Worm (Caenorhabditis elegans) whole organism, mixed stage, embryonic: ENCODE results near the gene K08H2.2.

Experiments
- bed-3 ChIP-seq: fragments of 200-800 bp; sonication (Bioruptor generic); optimal IDR thresholded peaks from 3 replicates; lab custom pipeline; 2018; ENCODE audit warnings: mild to moderate bottlenecking, missing genetic modification characterization, moderate library complexity, missing compliant biosample characterization
- elt-3 ChIP-seq: fragments of 150-350 bp; optimal IDR thresholded peaks from 2 replicates; lab custom pipeline; 2014; ENCODE audit warnings: missing biosample characterization, missing genetic modification characterization
- lsy-2 ChIP-seq: fragments of 150-350 bp; optimal IDR thresholded peaks from 2 replicates; lab custom pipeline; 2014; ENCODE audit warnings: missing biosample characterization, missing genetic modification characterization
- mab-5 ChIP-seq: fragments of 150-350 bp; optimal IDR thresholded peaks from 2 replicates; lab custom pipeline; 2014; ENCODE audit warnings: missing biosample characterization, missing genetic modification characterization
- mep-1 ChIP-seq: fragments of 150-350 bp; optimal IDR thresholded peaks from 2 replicates; lab custom pipeline; 2017; ENCODE audit warnings: missing biosample characterization, missing genetic modification reagents, missing genetic modification characterization, inconsistent platforms
- nhr-12 ChIP-seq: fragments of 150-350 bp; optimal IDR thresholded peaks from 2 replicates; lab custom pipeline; 2014; ENCODE audit warnings: missing biosample characterization, missing genetic modification characterization
- nhr-2 ChIP-seq: fragments of 150-350 bp; optimal IDR thresholded peaks from 2 replicates; lab custom pipeline; 2014; ENCODE audit warnings: missing biosample characterization, missing genetic modification characterization
- nhr-28 ChIP-seq: fragments of 150-350 bp; optimal IDR thresholded peaks from 2 replicates; lab custom pipeline; 2014; ENCODE audit warnings: missing biosample characterization, missing genetic modification characterization
- sptf-1 ChIP-seq: sonication (generic microtip); optimal IDR thresholded peaks from 2 replicates; lab custom pipeline; 2017; ENCODE audit warnings: mild to moderate bottlenecking, missing genetic modification characterization, moderate library complexity, missing compliant biosample characterization
- tbx-8 ChIP-seq: fragments of 200-800 bp; sonication (Bioruptor generic); optimal IDR thresholded peaks from 2 replicates; lab custom pipeline; 2018; ENCODE audit warnings: mild to moderate bottlenecking, missing genetic modification characterization, moderate library complexity, missing compliant biosample characterization
- unc-62 ChIP-seq: fragments of 150-350 bp; optimal IDR thresholded peaks from 2 replicates; lab custom pipeline; 2014; ENCODE audit warnings: missing biosample characterization, missing genetic modification reagents, missing genetic modification characterization
- ztf-11 ChIP-seq: fragments of 150-350 bp; optimal IDR thresholded peaks from 2 replicates; lab custom pipeline; 2014; ENCODE audit warnings: missing biosample characterization, missing genetic modification characterization

- no peak for TF ChIP-seq nhr-28 (tag; lab: Kevin White, UChicago)
- no peak for TF ChIP-seq tbx-8
- no peak for TF ChIP-seq lsy-2
- TF ChIP-seq ztf-11 (tag; lab: Kevin White, UChicago), result no peak
- no peak for TF ChIP-seq mab-5 (tag; lab: Kevin White, UChicago)
- no peak for TF ChIP-seq bed-3 (GFP tag; lab: Kevin White, UChicago)
- TF ChIP-seq unc-62 (GFP tag; lab: Kevin White, UChicago), result no peak
- no peak for TF ChIP-seq nhr-12 (tag; lab: Kevin White, UChicago)
- TF ChIP-seq elt-3 (tag; lab: Kevin White, UChicago), result no peak
- no peak for TF ChIP-seq sptf-1 (tag; lab: Kevin White, UChicago)
- TF ChIP-seq mep-1 (tag; lab: Kevin White, UChicago), result no peak
- no peak for TF ChIP-seq nhr-2 (tag; lab: Kevin White, UChicago)
These were observed 34.8 kb upstream of the K08H2.2 start, which contains the start of gene cyp-14A2 for ce11 chrX:13269586-13269985.
